Worm (Caenorhabditis elegans): ENCODE data around the gene T03F6.4.

DNA sequence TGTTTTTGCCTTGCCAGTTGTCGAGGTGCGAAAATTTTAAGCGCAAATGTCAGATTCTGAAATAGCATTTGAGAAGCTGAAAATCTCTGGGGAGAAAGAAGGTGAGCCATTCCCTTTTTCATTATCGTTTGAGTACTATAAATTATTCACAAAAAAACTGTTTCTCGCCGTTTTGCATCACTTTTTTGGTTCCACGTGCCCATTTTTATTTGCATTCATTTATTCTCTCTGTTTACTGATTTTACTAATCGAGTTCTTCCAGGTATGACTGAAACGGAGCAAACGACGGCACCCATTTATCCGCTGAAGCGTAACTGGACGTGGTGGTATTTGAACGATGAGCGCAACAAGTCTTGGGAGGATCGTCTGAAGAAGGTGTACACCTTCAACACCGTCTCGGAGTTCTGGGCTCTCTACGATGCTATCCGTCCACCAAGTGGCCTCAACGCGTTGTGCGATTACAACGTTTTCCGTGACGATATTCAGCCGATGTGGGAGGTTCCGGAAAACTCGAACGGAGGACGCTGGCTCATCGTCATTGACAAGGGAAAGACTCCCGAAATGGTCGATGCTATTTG, 42.3 kb upstream of the T03F6.4 start:
- TF ChIP-seq him-1 (tag; optimal IDR thresholded peaks at IDR 0.05) (no peak), dao-5 (tag; optimal IDR thresholded peaks at IDR 0.05) (no peak), W03F9.2 (tag; optimal IDR thresholded peaks at IDR 0.05) (no peak)
